Fruit fly (Drosophila melanogaster): ENCODE results near the gene CG13807.

The CG13807 gene

dm6 chr3L:2268525-2268924, 5.8 kb downstream of the CG13807 start, which contains the start of gene CG32302:
TSS of gene CG32302 (plus strand) at chr3L:2268825.
- TF ChIP-seq fru (GFP tag; optimal IDR thresholded peaks at IDR 0.05) (no peak), ey (GFP tag; optimal IDR thresholded peaks at IDR 0.05) (no peak), OdsH (GFP tag; optimal IDR thresholded peaks at IDR 0.05) (no peak), Myc (optimal IDR thresholded peaks at IDR 0.05) (no peak), psq (GFP tag; optimal IDR thresholded peaks at IDR 0.05) (no peak), CrebA (GFP tag; optimal IDR thresholded peaks at IDR 0.05; ENCODE audit: borderline replicate concordance) (no peak), Hr78 (GFP tag; optimal IDR thresholded peaks at IDR 0.05) (no peak), Dif (GFP tag; optimal IDR thresholded peaks at IDR 0.05; ENCODE audit: partially characterized antibody) (no peak), Vsx2 (GFP tag; optimal IDR thresholded peaks at IDR 0.05; ENCODE audit: partially characterized antibody) (no peak), Hnf4 (GFP tag; optimal IDR thresholded peaks at IDR 0.05) (no peak), Sp1 (GFP tag; optimal IDR thresholded peaks at IDR 0.05) (no peak), pan (optimal IDR thresholded peaks at IDR 0.05) (no peak), lola (GFP tag; optimal IDR thresholded peaks at IDR 0.05) (no peak), Dfd (GFP tag; optimal IDR thresholded peaks at IDR 0.05) (no peak), Rel (GFP tag; optimal IDR thresholded peaks at IDR 0.05) (no peak), Rel (tag; optimal IDR thresholded peaks at IDR 0.05) (no peak), tai (GFP tag; optimal IDR thresholded peaks at IDR 0.05) (no peak), woc (GFP tag; optimal IDR thresholded peaks at IDR 0.05) (no peak)

DNA sequence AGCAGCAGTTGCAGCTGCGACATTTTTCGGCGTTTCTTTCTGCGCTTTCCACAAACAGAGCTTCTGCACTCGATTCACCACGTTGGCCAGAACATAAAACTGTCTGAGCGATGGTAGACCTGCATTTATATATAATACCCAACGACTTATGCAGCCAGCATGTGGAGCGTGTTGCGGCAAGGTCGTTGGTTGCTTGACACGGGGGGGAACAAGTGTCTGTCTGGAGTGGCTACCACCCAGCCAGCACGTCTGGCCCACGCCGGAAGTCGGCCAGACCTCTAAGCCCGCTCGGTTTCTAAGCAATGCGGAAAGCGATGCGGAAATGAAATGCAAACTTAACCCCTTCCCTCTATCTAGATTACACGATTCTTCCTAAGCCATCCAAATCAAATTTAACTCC, 9.9 kb downstream of the CG13807 start, which contains the start of gene yellow-g:
Gene yellow-g (minus strand): TSS at position 101 of the 400 bp plus-strand sequence.
- no peak for TF ChIP-seq HLH106 (tag; optimal IDR thresholded peaks at IDR 0.05)
- TF ChIP-seq Hr78 (GFP tag; optimal IDR thresholded peaks at IDR 0.05) = no peak
- no peak for TF ChIP-seq tai (GFP tag; optimal IDR thresholded peaks at IDR 0.05)

DNA sequence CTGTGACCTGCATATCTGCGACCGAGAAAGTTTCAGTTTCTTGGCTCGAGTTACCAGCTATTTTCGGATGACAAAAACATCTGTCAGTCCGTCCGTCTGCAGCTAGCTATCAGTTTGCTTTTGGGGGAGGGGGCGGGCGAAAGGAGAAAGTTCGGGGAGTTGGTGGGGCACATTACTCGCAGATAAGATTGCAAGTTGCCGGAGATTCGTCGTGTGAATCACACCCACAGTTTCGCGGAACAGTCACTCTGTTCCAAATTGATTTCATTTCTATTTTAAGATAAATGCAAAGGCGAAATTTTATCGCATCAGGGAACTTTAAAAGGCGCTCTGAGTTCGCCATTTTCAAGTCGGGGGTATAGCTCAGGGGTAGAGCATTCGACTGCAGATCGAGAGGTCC, 10.7 kb downstream of the CG13807 start:
- TF ChIP-seq fru (GFP tag; optimal IDR thresholded peaks at IDR 0.05) (no peak), foxo (GFP tag; optimal IDR thresholded peaks at IDR 0.05) (no peak), h (GFP tag; optimal IDR thresholded peaks at IDR 0.05) (no peak), Dfd (GFP tag; optimal IDR thresholded peaks at IDR 0.05) (no peak), Rel (GFP tag; optimal IDR thresholded peaks at IDR 0.05) (no peak), Rel (tag; optimal IDR thresholded peaks at IDR 0.05) (peak; percentile 97)

dm6 chr3L:2276250-2276649, 13.5 kb downstream of the CG13807 start, which contains the start of gene yellow-g2:
TSS of gene yellow-g2 (plus strand) at chr3L:2276550.
- no peak for TF ChIP-seq Myc (optimal IDR thresholded peaks at IDR 0.05)
- TF ChIP-seq Abd-B (GFP tag; optimal IDR thresholded peaks at IDR 0.05) = no peak
- TF ChIP-seq Vsx2 (GFP tag; optimal IDR thresholded peaks at IDR 0.05; ENCODE audit: partially characterized antibody) = no peak
- no peak for TF ChIP-seq Jra (GFP tag; optimal IDR thresholded peaks at IDR 0.05)
- no peak for TF ChIP-seq Sp1 (GFP tag; optimal IDR thresholded peaks at IDR 0.05)
- no peak for TF ChIP-seq usp (GFP tag; optimal IDR thresholded peaks at IDR 0.05)
- TF ChIP-seq fru (GFP tag; optimal IDR thresholded peaks at IDR 0.05) = no peak
- TF ChIP-seq jim (GFP tag; optimal IDR thresholded peaks at IDR 0.05) = no peak
- TF ChIP-seq HLH106 (tag; optimal IDR thresholded peaks at IDR 0.05) = no peak
- no peak for TF ChIP-seq sage (GFP tag; optimal IDR thresholded peaks at IDR 0.05)
- TF ChIP-seq CG9705 (GFP tag; optimal IDR thresholded peaks at IDR 0.05) = no peak
- TF ChIP-seq Dif (GFP tag; optimal IDR thresholded peaks at IDR 0.05; ENCODE audit: partially characterized antibody) = no peak
- TF ChIP-seq lola (GFP tag; optimal IDR thresholded peaks at IDR 0.05) = no peak
- no peak for TF ChIP-seq dsf (GFP tag; optimal IDR thresholded peaks at IDR 0.05; ENCODE audit: borderline replicate concordance)
- no peak for TF ChIP-seq rgr (GFP tag; optimal IDR thresholded peaks at IDR 0.05)
- no peak for TF ChIP-seq br (GFP tag; optimal IDR thresholded peaks at IDR 0.05)
- no peak for TF ChIP-seq pan (optimal IDR thresholded peaks at IDR 0.05)
- no peak for TF ChIP-seq sv (GFP tag; optimal IDR thresholded peaks at IDR 0.05)

dm6 chr3L:2282506-2282905, 19.8 kb downstream of the CG13807 start, which contains the start of gene MsR2:
TSS of gene MsR2 (plus strand) at chr3L:2282883.
- TF ChIP-seq Dif (GFP tag; optimal IDR thresholded peaks at IDR 0.05; ENCODE audit: partially characterized antibody) = no peak
- TF ChIP-seq HLH106 (tag; optimal IDR thresholded peaks at IDR 0.05) = no peak

Data from whole organism, wandering third instar larva.